Fruit fly (Drosophila melanogaster): ENCODE results near the gene CG4218.

Gene CG4218

DNA sequence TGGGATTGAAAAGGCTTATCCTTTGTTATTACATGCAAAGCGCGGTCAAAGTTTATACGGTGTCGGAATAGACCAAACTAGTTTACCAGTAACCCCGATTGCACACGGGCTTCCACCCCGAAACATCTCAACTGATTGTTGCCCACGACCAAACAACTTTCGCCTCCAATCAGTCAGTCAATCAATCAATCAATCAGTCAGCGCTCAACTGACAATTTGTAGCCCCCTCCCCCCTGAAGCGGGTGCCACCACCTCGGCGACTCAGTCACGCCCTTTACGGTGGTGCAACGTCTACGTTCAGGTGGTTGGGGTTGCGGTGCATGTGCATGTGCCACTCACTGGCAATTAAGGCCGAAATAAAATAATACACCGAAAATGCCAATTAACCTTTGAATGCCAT is 21.9 kb upstream of the CG4218 start:
- TF ChIP-seq psq (optimal IDR thresholded peaks at IDR 0.05) (no peak), Dll (optimal IDR thresholded peaks at IDR 0.05) (peak; percentile 25), usp (GFP tag; optimal IDR thresholded peaks at IDR 0.05) (no peak), EcR (GFP tag; optimal IDR thresholded peaks at IDR 0.05) (no peak), CG8478 (optimal IDR thresholded peaks at IDR 0.05) (no peak), pan (optimal IDR thresholded peaks at IDR 0.05) (no peak)

DNA sequence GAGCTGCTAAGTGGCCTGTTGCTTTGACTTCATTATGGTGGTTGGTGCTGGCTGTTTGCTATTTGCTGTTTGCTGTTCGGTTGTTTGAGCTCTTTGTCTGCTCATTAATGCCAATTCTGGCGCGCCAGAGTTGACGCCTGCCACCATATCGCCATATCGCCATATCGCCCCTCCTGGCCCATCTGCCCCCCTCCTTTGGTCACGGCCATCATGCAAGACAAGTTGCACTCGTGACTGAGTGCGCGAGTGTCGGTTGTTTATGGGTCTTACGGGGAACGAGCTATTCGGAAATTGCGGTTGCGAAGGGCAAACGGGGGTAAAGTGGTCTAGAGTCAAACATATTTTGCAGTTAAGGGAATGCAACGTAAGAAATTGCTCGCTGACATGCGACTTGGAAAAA is 21.2 kb upstream of the CG4218 start:
- TF ChIP-seq CG8478 (optimal IDR thresholded peaks at IDR 0.05) (no peak), psq (optimal IDR thresholded peaks at IDR 0.05) (no peak), Dll (optimal IDR thresholded peaks at IDR 0.05) (no peak), usp (GFP tag; optimal IDR thresholded peaks at IDR 0.05) (no peak), EcR (GFP tag; optimal IDR thresholded peaks at IDR 0.05) (no peak), pan (optimal IDR thresholded peaks at IDR 0.05) (no peak)

DNA sequence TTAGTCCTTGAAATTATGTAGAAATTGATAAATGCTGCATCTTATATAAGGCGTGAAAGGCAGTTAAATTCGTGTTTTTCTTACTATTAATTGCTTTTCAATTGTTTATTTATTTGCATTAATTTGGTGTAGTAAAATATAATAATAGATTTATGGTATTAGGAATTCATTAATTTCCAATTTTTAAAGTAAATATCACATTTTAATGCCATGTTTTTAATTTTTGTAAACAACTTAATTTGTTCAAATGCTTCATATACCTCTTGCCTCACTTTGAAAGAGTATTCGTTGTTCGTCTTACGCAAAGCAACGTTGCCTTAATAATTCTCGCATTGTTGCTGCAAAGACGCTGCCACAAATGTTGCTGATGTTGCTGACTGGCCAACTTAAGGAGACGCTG is 20.4 kb upstream of the CG4218 start:
- TF ChIP-seq psq (optimal IDR thresholded peaks at IDR 0.05) (no peak), EcR (GFP tag; optimal IDR thresholded peaks at IDR 0.05) (no peak), Dll (optimal IDR thresholded peaks at IDR 0.05) (no peak), pan (optimal IDR thresholded peaks at IDR 0.05) (no peak), CG8478 (optimal IDR thresholded peaks at IDR 0.05) (no peak), usp (GFP tag; optimal IDR thresholded peaks at IDR 0.05) (no peak)

DNA sequence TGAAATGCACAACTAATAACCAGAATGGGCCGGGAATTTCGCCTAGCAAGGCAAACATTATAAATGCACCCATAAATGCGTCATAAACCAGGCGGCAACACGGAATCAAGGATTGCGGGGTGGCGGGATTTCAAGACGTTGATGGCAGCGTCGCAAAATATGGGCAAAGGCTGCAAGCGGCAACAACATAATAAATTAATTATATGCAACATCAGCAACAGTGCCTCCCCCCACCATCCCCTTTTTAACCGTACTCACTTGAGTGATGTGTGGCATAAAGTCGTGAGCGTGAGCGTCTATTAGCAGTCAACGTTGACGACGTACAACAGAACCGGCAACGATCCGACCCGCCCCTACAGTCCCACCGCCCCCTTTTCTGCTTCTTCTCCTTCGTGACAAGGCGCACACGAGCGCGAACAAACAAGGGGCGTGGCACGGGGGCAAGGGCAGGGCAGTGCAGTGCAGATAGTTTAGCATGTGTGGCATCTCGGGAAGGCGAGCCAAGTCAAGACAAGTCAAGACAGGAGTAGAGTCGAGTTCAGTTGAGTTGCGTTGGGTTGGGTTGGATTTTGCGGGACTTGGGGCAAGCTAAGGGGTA is 19.7 kb upstream of the CG4218 start:
- TF ChIP-seq psq (optimal IDR thresholded peaks at IDR 0.05) (no peak), Dll (optimal IDR thresholded peaks at IDR 0.05) (peak; percentile 34)

DNA sequence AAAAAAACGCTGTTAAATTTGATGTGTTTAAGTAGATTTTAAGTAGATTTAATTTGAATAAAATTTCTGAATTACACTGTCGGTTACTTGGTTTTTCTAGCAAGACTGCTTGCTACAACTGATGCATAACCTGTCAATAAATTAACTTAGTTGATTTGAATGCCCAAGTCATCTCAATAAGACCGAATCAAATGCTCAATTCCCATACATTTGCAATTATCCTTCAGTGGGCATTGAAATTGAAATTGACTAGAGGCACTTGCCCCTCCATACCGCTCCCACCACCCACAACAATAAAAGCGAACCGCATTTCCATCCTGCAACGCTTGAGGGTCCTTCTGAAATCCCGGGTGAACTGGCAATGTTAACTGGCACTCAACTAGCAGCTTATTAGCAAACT is 14.7 kb upstream of the CG4218 start, which contains the start of gene CG3473:
Gene CG3473 (minus strand): TSS at position 101 of the 400 bp plus-strand sequence.
- TF ChIP-seq CG8478 (optimal IDR thresholded peaks at IDR 0.05) (no peak), Dll (optimal IDR thresholded peaks at IDR 0.05) (no peak), pan (optimal IDR thresholded peaks at IDR 0.05) (no peak), psq (optimal IDR thresholded peaks at IDR 0.05) (no peak), usp (GFP tag; optimal IDR thresholded peaks at IDR 0.05) (no peak), EcR (GFP tag; optimal IDR thresholded peaks at IDR 0.05) (no peak)

DNA sequence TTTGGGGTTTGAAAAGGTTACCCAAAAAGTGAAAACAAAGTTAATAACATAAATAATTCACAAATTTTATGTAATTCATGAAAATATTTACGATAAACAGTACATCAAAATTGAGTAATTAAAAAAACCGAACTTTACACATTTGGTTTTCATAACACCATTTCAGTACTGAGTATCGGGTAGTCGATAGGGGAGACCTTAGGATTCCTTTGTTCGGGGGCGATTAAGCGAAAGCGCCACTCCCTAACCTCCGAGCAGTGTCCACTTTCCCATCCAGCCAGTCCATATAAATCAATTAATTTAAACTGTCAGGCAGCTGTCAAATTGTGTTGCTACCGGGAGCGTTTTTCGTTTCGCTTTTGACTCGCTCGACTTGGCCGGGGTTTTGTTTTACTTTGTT is 13.4 kb upstream of the CG4218 start:
- TF ChIP-seq CG8478 (optimal IDR thresholded peaks at IDR 0.05) (no peak), pan (optimal IDR thresholded peaks at IDR 0.05) (peak; percentile 68), EcR (GFP tag; optimal IDR thresholded peaks at IDR 0.05) (no peak), usp (GFP tag; optimal IDR thresholded peaks at IDR 0.05) (no peak), psq (optimal IDR thresholded peaks at IDR 0.05) (no peak), Dll (optimal IDR thresholded peaks at IDR 0.05) (no peak)

DNA sequence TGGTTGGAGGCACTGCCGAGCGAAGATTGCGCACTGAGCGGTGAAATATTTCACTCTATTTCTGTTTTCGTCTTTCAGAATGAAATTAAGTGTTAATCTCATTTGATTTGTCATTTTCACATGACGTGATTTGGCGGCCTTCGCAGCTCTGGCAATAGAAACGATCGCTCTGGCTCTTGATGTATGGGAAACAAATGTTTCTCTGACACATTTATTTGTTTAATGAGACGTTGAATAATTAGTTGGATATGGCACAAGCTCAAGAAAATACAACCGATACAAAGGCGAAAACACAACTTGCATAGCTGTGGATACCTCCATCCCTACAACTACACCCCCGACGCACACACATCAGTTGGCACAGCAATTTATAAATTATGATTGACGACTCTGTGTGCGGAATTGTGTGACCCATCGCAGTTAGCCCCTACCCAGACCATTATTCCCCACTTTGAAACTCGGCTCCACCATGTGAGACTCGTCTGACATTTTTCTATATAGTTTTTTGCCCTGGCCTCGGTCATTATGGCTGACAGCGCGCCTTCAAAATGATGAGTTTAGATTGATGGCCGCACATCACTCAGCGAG is 10.0 kb upstream of the CG4218 start:
- TF ChIP-seq pan (optimal IDR thresholded peaks at IDR 0.05) (no peak), Dll (optimal IDR thresholded peaks at IDR 0.05) (no peak), CG8478 (optimal IDR thresholded peaks at IDR 0.05) (no peak)

DNA sequence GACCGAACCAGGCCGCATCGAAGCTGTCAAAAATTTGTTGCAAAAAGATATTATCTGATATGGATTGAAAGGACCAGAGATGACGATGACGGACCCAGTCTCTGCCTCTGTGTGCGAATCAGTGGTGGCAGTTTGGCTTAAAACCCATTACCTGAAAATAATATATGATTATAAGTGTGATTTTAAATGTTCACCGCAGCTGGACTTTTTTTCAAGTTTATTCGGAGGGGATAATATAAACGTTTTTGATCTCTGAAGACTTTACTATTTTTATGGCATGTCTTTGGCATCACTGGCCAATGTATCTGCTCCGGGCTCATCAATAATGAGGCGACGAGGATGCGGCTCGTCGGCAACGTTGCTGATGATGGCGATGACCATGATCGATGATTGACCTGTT is 8.8 kb upstream of the CG4218 start:
- TF ChIP-seq Dll (optimal IDR thresholded peaks at IDR 0.05) (peak; percentile 41), CG8478 (optimal IDR thresholded peaks at IDR 0.05) (no peak), pan (optimal IDR thresholded peaks at IDR 0.05) (no peak), psq (optimal IDR thresholded peaks at IDR 0.05) (no peak), EcR (GFP tag; optimal IDR thresholded peaks at IDR 0.05) (no peak), usp (GFP tag; optimal IDR thresholded peaks at IDR 0.05) (no peak)

DNA sequence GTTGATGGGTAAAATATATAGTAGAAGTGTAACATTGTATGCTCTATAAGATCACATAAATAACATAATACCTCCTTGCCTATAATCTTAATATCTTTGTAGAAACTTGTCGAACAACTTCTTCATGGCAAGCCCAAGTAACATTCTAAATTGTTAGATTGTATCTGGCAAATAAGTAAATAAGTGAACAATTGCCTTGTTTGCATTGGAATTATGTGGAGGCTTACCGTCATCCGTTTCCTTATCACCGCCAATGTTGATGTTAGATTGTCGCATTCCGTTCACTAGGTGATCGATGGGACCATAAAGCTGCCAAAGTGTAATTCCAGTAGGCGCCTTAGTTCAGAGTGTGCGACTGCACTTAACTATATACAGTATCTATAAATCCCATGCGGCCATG is 7.9 kb upstream of the CG4218 start:
- TF ChIP-seq psq (optimal IDR thresholded peaks at IDR 0.05) (no peak), EcR (GFP tag; optimal IDR thresholded peaks at IDR 0.05) (no peak), pan (optimal IDR thresholded peaks at IDR 0.05) (no peak), Dll (optimal IDR thresholded peaks at IDR 0.05) (no peak), CG8478 (optimal IDR thresholded peaks at IDR 0.05) (no peak), usp (GFP tag; optimal IDR thresholded peaks at IDR 0.05) (no peak)

DNA sequence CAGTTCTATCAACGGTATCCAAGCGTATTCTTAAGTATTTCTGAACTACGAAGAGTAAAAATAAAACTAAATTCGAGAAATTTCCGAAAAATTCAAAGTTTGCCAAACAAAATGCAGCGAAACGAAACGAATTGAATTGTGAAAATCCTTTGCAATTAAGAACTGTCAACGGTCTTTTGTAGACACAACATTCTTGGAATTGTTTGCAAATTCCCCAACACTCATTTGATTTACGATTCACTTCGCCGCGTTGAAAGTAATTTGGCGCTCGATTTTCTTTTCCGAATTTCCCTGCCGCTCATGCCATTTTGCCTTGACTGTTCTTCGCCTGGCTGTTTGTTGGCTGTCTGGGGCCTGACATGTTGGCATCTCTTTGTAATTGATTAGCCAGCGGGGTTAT is 7.3 kb upstream of the CG4218 start:
- TF ChIP-seq psq (optimal IDR thresholded peaks at IDR 0.05), result no peak
- TF ChIP-seq pan (optimal IDR thresholded peaks at IDR 0.05), result no peak
- no peak for TF ChIP-seq usp (GFP tag; optimal IDR thresholded peaks at IDR 0.05)
- no peak for TF ChIP-seq Dll (optimal IDR thresholded peaks at IDR 0.05)
- no peak for TF ChIP-seq EcR (GFP tag; optimal IDR thresholded peaks at IDR 0.05)
- TF ChIP-seq CG8478 (optimal IDR thresholded peaks at IDR 0.05), result no peak

DNA sequence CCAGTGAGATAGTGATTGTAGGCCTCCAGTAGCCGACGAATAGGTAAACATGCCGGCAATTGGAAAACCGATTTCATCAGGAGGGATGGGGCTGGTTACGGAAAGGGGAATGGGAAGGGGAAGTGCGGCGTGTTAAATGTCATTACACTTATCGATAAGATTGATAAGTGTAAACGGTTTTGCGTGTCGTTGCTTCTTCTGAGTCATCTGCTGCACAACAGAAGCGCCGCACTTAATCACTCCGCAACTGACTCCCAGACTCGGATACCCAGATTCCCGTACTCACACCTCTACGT is 5.6 kb upstream of the CG4218 start:
- no peak for TF ChIP-seq pan (optimal IDR thresholded peaks at IDR 0.05)
- TF ChIP-seq psq (optimal IDR thresholded peaks at IDR 0.05), result no peak
- TF ChIP-seq usp (GFP tag; optimal IDR thresholded peaks at IDR 0.05), result no peak
- TF ChIP-seq Dll (optimal IDR thresholded peaks at IDR 0.05), result no peak
- no peak for TF ChIP-seq EcR (GFP tag; optimal IDR thresholded peaks at IDR 0.05)
- no peak for TF ChIP-seq CG8478 (optimal IDR thresholded peaks at IDR 0.05)

DNA sequence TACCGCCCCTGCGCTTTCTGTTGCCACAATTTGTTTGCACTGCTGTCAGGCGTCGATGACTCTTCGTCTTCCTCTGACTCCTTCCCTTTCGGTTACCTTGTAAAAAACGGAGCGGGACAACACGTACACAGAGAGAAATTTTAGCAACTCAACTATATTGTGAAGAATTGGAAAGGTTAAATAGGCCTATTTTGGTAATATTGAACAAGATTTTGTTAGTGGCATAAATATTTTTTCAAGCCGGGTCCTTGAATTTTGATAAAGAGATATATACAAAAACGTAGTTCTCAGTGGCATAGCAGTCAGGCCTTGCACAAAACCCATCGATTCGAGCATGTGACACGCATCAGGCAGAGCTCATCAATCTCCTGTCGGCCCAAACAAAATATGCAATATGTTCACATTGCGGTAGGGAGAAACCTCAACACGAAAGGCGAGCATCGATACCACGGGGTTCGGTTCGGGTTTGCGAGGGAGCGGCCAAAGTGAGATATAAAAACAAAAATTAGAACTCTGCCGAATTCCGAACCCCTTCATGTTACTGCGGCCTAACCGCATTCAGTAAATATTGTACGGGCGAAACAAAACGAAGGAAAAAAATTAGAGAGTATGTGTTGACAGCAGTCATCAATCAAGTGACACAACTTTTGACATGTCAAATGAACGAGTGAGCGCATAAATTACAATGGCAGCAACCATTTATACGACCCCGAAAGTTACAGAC is 5.1 kb upstream of the CG4218 start:
- TF ChIP-seq EcR (GFP tag; optimal IDR thresholded peaks at IDR 0.05), result no peak
- no peak for TF ChIP-seq psq (optimal IDR thresholded peaks at IDR 0.05)
- no peak for TF ChIP-seq Dll (optimal IDR thresholded peaks at IDR 0.05)
- no peak for TF ChIP-seq usp (GFP tag; optimal IDR thresholded peaks at IDR 0.05)
- no peak for TF ChIP-seq pan (optimal IDR thresholded peaks at IDR 0.05)
- TF ChIP-seq CG8478 (optimal IDR thresholded peaks at IDR 0.05), result no peak
